Fruit fly (Drosophila melanogaster): ENCODE measurements around the gene Actn3.

- TF ChIP-seq CTCF (optimal IDR thresholded peaks at IDR 0.05) (peak; percentile 99), CG8478 (optimal IDR thresholded peaks at IDR 0.05) (no peak)
Measured at dm6 chr3R:16969361-16970355, 7.9 kb downstream of the Actn3 start.

Data from S2 (cell line).